Fruit fly (Drosophila melanogaster): ENCODE data around the gene CG5011.

The CG5011 gene

DNA sequence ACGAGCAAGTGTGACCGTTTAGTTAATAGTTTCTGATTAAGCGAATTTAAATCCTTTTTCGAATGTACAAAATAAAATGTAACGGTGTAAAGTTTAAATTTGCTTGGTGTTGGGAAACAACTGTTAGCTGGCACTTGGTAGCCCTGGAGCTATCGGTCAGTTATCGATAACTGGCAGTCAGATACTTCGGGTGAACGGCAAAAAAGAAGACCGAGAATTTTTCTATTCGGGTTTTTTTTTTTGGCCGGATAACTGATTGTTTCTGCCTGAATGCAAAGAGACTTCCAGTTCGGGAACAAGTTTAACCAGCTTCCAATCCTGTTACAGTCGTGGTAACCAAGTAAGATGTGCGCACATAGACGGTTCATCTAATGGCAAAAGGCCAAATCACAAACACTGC, 22.9 kb upstream of the CG5011 start, which contains the start of gene CG4896 (continued):
- TF ChIP-seq CG7963 (GFP tag; IDR thresholded peaks at IDR 0.05; ENCODE audit: partially characterized antibody) (peak; percentile 66; the same call in 2 of the 3 replicates), zfh2 (GFP tag; optimal IDR thresholded peaks at IDR 0.05) (peak; percentile 36), CG3163 (GFP tag; optimal IDR thresholded peaks at IDR 0.05) (no peak), CG9817 (tag; optimal IDR thresholded peaks at IDR 0.05) (no peak), chm (GFP tag; IDR thresholded peaks at IDR 0.05) (no peak), gce (GFP tag; IDR thresholded peaks at IDR 0.05) (no peak), Ptx1 (GFP tag; IDR thresholded peaks at IDR 0.05) (no peak), nmo (GFP tag; optimal IDR thresholded peaks at IDR 0.05) (no peak), Scr (GFP tag; IDR thresholded peaks at IDR 0.05; ENCODE audit: partially characterized antibody) (peak; percentile 64), CG6854 (GFP tag; optimal IDR thresholded peaks at IDR 0.05) (no peak), CG7357 (GFP tag; IDR thresholded peaks at IDR 0.05) (no peak), CG31224 (GFP tag; IDR thresholded peaks at IDR 0.05) (no peak), E2f2 (GFP tag; IDR thresholded peaks at IDR 0.05) (peak; percentile 68), CG4707 (GFP tag; optimal IDR thresholded peaks at IDR 0.05) (no peak), MESR4 (GFP tag; optimal IDR thresholded peaks at IDR 0.05) (peak; percentile 74), Atf6 (GFP tag; IDR thresholded peaks at IDR 0.05) (no peak), salm (tag; optimal IDR thresholded peaks at IDR 0.05) (no peak), Asciz (GFP tag; optimal IDR thresholded peaks at IDR 0.05) (no peak), Dref (GFP tag; IDR thresholded peaks at IDR 0.05) (peak; percentile 94)

dm6 chr2L:1183799-1184198, 16.7 kb upstream of the CG5011 start, which contains the start of the genes CG5126 and Tgt:
TSS of gene CG5126 (minus strand) at chr2L:1184020.
TSS of gene Tgt (plus strand) at chr2L:1184065.
- TF ChIP-seq CG10267 (tag; optimal IDR thresholded peaks at IDR 0.05): no peak
- TF ChIP-seq Xrp1 (GFP tag; IDR thresholded peaks at IDR 0.05): no peak
- TF ChIP-seq HLHmδ (GFP tag; optimal IDR thresholded peaks at IDR 0.05): no peak
- TF ChIP-seq gfzf (GFP tag; optimal IDR thresholded peaks at IDR 0.05): peak; percentile 80
- TF ChIP-seq Nf-YA (GFP tag; IDR thresholded peaks at IDR 0.05): no peak
- no peak for TF ChIP-seq Atf6 (GFP tag; IDR thresholded peaks at IDR 0.05)
- TF ChIP-seq tna (GFP tag; IDR thresholded peaks at IDR 0.05; ENCODE audit: partially characterized antibody): peak; percentile 20; the same call in 1 of the 2 replicates
- no peak for TF ChIP-seq CG6254 (GFP tag; optimal IDR thresholded peaks at IDR 0.05)
- TF ChIP-seq CG1024 (GFP tag; IDR thresholded peaks at IDR 0.05): no peak
- no peak for TF ChIP-seq CG12769 (tag; optimal IDR thresholded peaks at IDR 0.05)
- TF ChIP-seq CG6791 (GFP tag; IDR thresholded peaks at IDR 0.05; ENCODE audit: partially characterized antibody): peak; percentile 56; the same call in 1 of the 3 replicates
- peak; percentile 50 for TF ChIP-seq Myb (GFP tag; optimal IDR thresholded peaks at IDR 0.05)
- peak; percentile 79 for TF ChIP-seq CG13287 (GFP tag; IDR thresholded peaks at IDR 0.05; ENCODE audit: partially characterized antibody)
- no peak for TF ChIP-seq CG10431 (GFP tag; optimal IDR thresholded peaks at IDR 0.05)
- no peak for TF ChIP-seq NC2α (GFP tag; optimal IDR thresholded peaks at IDR 0.05)
- TF ChIP-seq Ets65A (GFP tag): no peak
- TF ChIP-seq HLH54F (GFP tag; optimal IDR thresholded peaks at IDR 0.05): no peak
- TF ChIP-seq vvl (GFP tag; IDR thresholded peaks at IDR 0.05): no peak
- no peak for TF ChIP-seq CG17612 (GFP tag; IDR thresholded peaks at IDR 0.05)
- TF ChIP-seq tgo (GFP tag; IDR thresholded peaks at IDR 0.05): no peak
- TF ChIP-seq Vsx1 (GFP tag; optimal IDR thresholded peaks at IDR 0.05): no peak
- TF ChIP-seq CG2116 (GFP tag; optimal IDR thresholded peaks at IDR 0.05): peak; percentile 68
- TF ChIP-seq CG5245 (GFP tag; optimal IDR thresholded peaks at IDR 0.05): no peak
- no peak for TF ChIP-seq mld (GFP tag; IDR thresholded peaks at IDR 0.05; ENCODE audit: partially characterized antibody)
- peak; percentile 51 for TF ChIP-seq dm (GFP tag; optimal IDR thresholded peaks at IDR 0.05)
- TF ChIP-seq CG13296 (GFP tag; optimal IDR thresholded peaks at IDR 0.05): no peak
- TF ChIP-seq lola (GFP tag; optimal IDR thresholded peaks at IDR 0.05): no peak
- no peak for TF ChIP-seq CG8359 (GFP tag; optimal IDR thresholded peaks at IDR 0.05; ENCODE audit: borderline replicate concordance)
- no peak for TF ChIP-seq bigmax (GFP tag; optimal IDR thresholded peaks at IDR 0.05)
- TF ChIP-seq Abd-B (GFP tag; optimal IDR thresholded peaks at IDR 0.05): no peak
- TF ChIP-seq stwl (tag; optimal IDR thresholded peaks at IDR 0.05): peak; percentile 31
- TF ChIP-seq salm (tag; optimal IDR thresholded peaks at IDR 0.05): no peak
- TF ChIP-seq grau (tag; optimal IDR thresholded peaks at IDR 0.05): no peak

Data from whole organism, embryonic.